Worm (Caenorhabditis elegans) whole organism, midembryonic: Measurements from ENCODE around the gene C27F2.4.

Experiments
- T22C8.4 ChIP-seq: fragments of 200-800 bp; sonication (Bioruptor generic); IDR thresholded peaks from 2 replicates; pipeline ENCODE4 v1.3.6; 2022; ENCODE audit warnings: missing genetic modification characterization, missing compliant biosample characterization
- klf-2 ChIP-seq: fragments of 200-800 bp; sonication (Bioruptor generic); conservative IDR thresholded peaks from 2 replicates; pipeline ENCODE4 v1.3.6; 2022; ENCODE audit warnings: missing genetic modification reagents, missing genetic modification characterization, missing compliant biosample characterization
- med-1 ChIP-seq: sonication (generic microtip); optimal IDR thresholded peaks from 2 replicates; lab custom pipeline; 2017; ENCODE audit warnings: missing genetic modification characterization, mild to moderate bottlenecking, missing compliant biosample characterization, antibody characterized with exemption, missing genetic modification reagents; ENCODE audit not compliant: insufficient read depth
- ztf-23 ChIP-seq: fragments of 200-800 bp; sonication (Bioruptor generic); IDR thresholded peaks from 2 replicates; pipeline ENCODE4 v1.3.6; 2022; ENCODE audit warnings: missing genetic modification reagents, missing genetic modification characterization, missing compliant biosample characterization
- ztf-29 ChIP-seq: fragments of 200-800 bp; sonication (Bioruptor generic); IDR thresholded peaks from 2 replicates; pipeline ENCODE4 v1.3.6; 2022; ENCODE audit warnings: missing genetic modification reagents, missing genetic modification characterization, missing compliant biosample characterization

DNA sequence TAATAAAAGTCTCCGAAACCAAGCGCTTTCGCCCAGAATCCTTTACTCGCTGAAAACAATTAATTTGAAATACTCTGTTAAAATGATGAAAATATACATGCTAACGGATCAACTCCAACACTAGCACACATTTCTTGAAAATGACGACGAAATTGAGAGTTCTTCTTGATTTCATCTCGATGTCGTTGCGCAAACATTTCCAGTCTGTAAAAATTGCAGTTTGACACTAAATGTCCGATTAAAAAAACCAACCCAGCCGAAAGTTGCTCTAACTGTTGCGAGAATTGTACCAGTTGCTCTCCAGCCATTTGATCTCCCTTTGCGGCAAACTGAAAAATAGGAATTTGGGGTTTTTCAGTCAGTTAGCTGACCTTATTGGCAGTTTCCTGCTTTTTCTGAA is 1.2 kb upstream of the C27F2.4 start:
- no peak for TF ChIP-seq med-1 (GFP tag; lab: Kevin White, UChicago)
- TF ChIP-seq ztf-23 (GFP tag; lab: Robert Waterston, UW) = no peak
- no peak for TF ChIP-seq klf-2
- TF ChIP-seq ztf-29 (GFP tag; lab: Robert Waterston, UW) = no peak
- TF ChIP-seq T22C8.4 = no peak
